Worm (Caenorhabditis elegans) whole organism, L4/young adult: ENCODE results near the gene T04F3.1.

Experiments used
- dao-5 ChIP-seq: sonication (generic microtip); optimal IDR thresholded peaks from 2 replicates; lab custom pipeline; 2016; ENCODE audit warnings: missing genotype, missing genetic modification characterization, moderate library complexity, missing compliant biosample characterization
- him-1 ChIP-seq: sonication (generic microtip); optimal IDR thresholded peaks from 2 replicates; lab custom pipeline; 2016; ENCODE audit warnings: missing genotype, missing genetic modification reagents, missing genetic modification characterization, missing compliant biosample characterization

DNA sequence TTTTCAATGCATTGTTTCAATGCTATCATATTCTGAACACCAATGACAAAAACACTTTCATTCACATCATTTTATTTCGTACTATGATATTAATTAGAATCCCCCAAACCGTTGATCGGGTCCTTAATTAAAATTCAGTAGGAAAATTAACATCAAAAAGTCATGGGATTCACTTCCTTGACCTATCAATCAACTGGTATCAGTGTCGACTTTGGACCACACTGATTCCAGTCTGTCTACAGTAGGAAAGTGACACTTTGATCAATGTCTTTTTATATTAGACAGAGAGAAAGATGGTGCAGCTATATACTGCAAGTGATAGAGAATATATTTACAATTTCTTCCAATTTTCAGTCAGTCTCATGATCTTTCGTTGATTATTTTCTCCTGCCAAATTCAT is 56.5 kb downstream of the T04F3.1 start:
- TF ChIP-seq him-1 (tag; lab: Kevin White, UChicago) (no peak), dao-5 (tag; lab: Kevin White, UChicago) (no peak)
